In the genomic region with DNA sequence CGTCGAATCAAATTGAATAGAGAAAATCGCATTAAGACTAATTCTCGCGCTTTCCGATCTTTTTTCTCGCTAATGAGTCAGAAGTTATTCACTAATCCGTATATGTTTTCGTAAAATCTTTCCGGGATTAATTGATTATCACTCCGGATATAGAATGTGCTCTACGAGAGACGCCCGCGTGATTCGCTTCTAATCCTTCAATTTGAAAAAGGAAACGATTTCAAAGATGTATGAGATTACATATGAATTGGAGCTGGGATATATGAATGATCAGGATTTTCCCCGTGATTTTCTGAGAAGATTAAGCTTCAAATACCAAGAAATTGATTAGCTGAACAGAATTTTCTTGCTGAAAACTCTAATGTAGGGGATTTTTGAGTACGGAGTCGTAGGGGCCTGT, we compare ENCODE assay signal across 6 worm cellular contexts.
TF ChIP-seq lines count a peak whose summit lies in the region.

No protein-coding gene starts in this region.

TF ChIP-seq in whole organism, L1 larva, 84 proteins besides CTCF, POLR2A, EP300 and RAD21 (continues in another document):
- TF ChIP-seq lsy-2 (tag; optimal IDR thresholded peaks at IDR 0.05; lab: Kevin White, UChicago) (peak in 1 of 2 experiments; percentile 39), hlh-4 (tag; optimal IDR thresholded peaks at IDR 0.05; lab: Kevin White, UChicago) (no peak), blmp-1 (tag; optimal IDR thresholded peaks at IDR 0.05; lab: Kevin White, UChicago) (peak; percentile 11), unc-30 (tag; optimal IDR thresholded peaks at IDR 0.05; lab: Kevin White, UChicago) (no peak), fkh-8 (tag; optimal IDR thresholded peaks at IDR 0.05; lab: Kevin White, UChicago) (peak; percentile 88), C04F5.9 (tag; optimal IDR thresholded peaks at IDR 0.05; lab: Kevin White, UChicago) (no peak), nhr-71 (tag; optimal IDR thresholded peaks at IDR 0.05; lab: Kevin White, UChicago) (peak; percentile 73), egl-13 (tag; optimal IDR thresholded peaks at IDR 0.05; lab: Kevin White, UChicago) (peak; percentile 84), sox-4 (tag; optimal IDR thresholded peaks at IDR 0.05; lab: Kevin White, UChicago) (peak; percentile 87), sup-37 (GFP tag; optimal IDR thresholded peaks at IDR 0.05; lab: Kevin White, UChicago) (no peak), fos-1 (tag; optimal IDR thresholded peaks at IDR 0.05; lab: Kevin White, UChicago) (peak; percentile 60), lin-14 (GFP tag; optimal IDR thresholded peaks at IDR 0.05; lab: Kevin White, UChicago) (peak; percentile 36), nhr-20 (tag; optimal IDR thresholded peaks at IDR 0.05; lab: Kevin White, UChicago) (peak; percentile 26), vab-15 (tag; optimal IDR thresholded peaks at IDR 0.05; lab: Kevin White, UChicago) (no peak), elt-2 (tag; optimal IDR thresholded peaks at IDR 0.05; lab: Kevin White, UChicago) (no peak)

TF ChIP-seq in whole organism, L2 larva, 48 proteins besides CTCF, POLR2A, EP300 and RAD21 (continues in another document):
- TF ChIP-seq crh-2 (tag; optimal IDR thresholded peaks at IDR 0.05; lab: Kevin White, UChicago) (no peak), mbf-1 (tag; optimal IDR thresholded peaks at IDR 0.05; lab: Kevin White, UChicago) (no peak), nhr-237 (tag; optimal IDR thresholded peaks at IDR 0.05; lab: Kevin White, UChicago) (no peak), sem-4 (tag; optimal IDR thresholded peaks at IDR 0.05; lab: Kevin White, UChicago) (no peak), lin-11 (tag; optimal IDR thresholded peaks at IDR 0.05; lab: Kevin White, UChicago) (no peak), ztf-1 (GFP tag; conservative IDR thresholded peaks at IDR 0.05; lab: Robert Waterston, UW) (no peak), sma-9 (GFP tag; optimal IDR thresholded peaks at IDR 0.05; lab: Kevin White, UChicago) (peak; percentile 88), sma-9 (tag; optimal IDR thresholded peaks at IDR 0.05; lab: Kevin White, UChicago) (no peak), ZK546.5 (tag; optimal IDR thresholded peaks at IDR 0.05; lab: Kevin White, UChicago) (no peak), ceh-82 (tag; optimal IDR thresholded peaks at IDR 0.05; lab: Kevin White, UChicago) (no peak), lsy-2 (tag; optimal IDR thresholded peaks at IDR 0.05; lab: Kevin White, UChicago) (peak in 1 of 2 experiments; percentile 30), nhr-10 (tag; optimal IDR thresholded peaks at IDR 0.05; lab: Kevin White, UChicago) (no peak), unc-62 (GFP tag; optimal IDR thresholded peaks at IDR 0.05; lab: Kevin White, UChicago) (no peak), sma-3 (GFP tag; optimal IDR thresholded peaks at IDR 0.05; lab: Kevin White, UChicago) (no peak), nhr-21 (tag; optimal IDR thresholded peaks at IDR 0.05; lab: Kevin White, UChicago) (peak; percentile 11)

TF ChIP-seq in whole organism, L4 larva, 104 proteins besides CTCF, POLR2A, EP300 and RAD21:
- TF ChIP-seq nhr-11 (tag; optimal IDR thresholded peaks at IDR 0.05; lab: Kevin White, UChicago): peak; percentile 1
- TF ChIP-seq lsy-2 (tag; optimal IDR thresholded peaks at IDR 0.05; lab: Kevin White, UChicago): no peak

TF ChIP-seq in whole organism, early embryonic, 17 proteins besides CTCF, POLR2A, EP300 and RAD21:
- no peak for TF ChIP-seq pes-1 (GFP tag; IDR thresholded peaks at IDR 0.05; lab: Robert Waterston, UW)
- no peak for TF ChIP-seq tra-4 (tag; optimal IDR thresholded peaks at IDR 0.05; lab: Kevin White, UChicago)
- TF ChIP-seq sea-1 (GFP tag; conservative IDR thresholded peaks at IDR 0.05; lab: Robert Waterston, UW): no peak
- TF ChIP-seq hmg-4 (GFP tag; optimal IDR thresholded peaks at IDR 0.05; lab: Kevin White, UChicago): no peak
- TF ChIP-seq ceh-36 (tag; optimal IDR thresholded peaks at IDR 0.05; lab: Kevin White, UChicago): peak; percentile 53

TF ChIP-seq in whole organism, late embryonic, 69 proteins besides CTCF, POLR2A, EP300 and RAD21:
- TF ChIP-seq ttx-3 (tag; optimal IDR thresholded peaks at IDR 0.05; lab: Kevin White, UChicago) (no peak), nfya-1 (tag; optimal IDR thresholded peaks at IDR 0.05; lab: Kevin White, UChicago) (no peak), sdc-2 (tag; optimal IDR thresholded peaks at IDR 0.05; lab: Kevin White, UChicago) (no peak), madf-2 (tag; optimal IDR thresholded peaks at IDR 0.05; lab: Kevin White, UChicago) (no peak), dve-1 (tag; optimal IDR thresholded peaks at IDR 0.05; lab: Kevin White, UChicago) (peak; percentile 1), ztf-16 (tag; optimal IDR thresholded peaks at IDR 0.05; lab: Kevin White, UChicago) (no peak), elt-4 (tag; optimal IDR thresholded peaks at IDR 0.05; lab: Kevin White, UChicago) (no peak), pha-4 (tag; optimal IDR thresholded peaks at IDR 0.05; lab: Kevin White, UChicago) (no peak), F13H6.1 (tag; optimal IDR thresholded peaks at IDR 0.05; lab: Kevin White, UChicago) (no peak), ceh-2 (tag; optimal IDR thresholded peaks at IDR 0.05; lab: Kevin White, UChicago) (no peak), zip-5 (tag; optimal IDR thresholded peaks at IDR 0.05; lab: Kevin White, UChicago) (no peak), unc-42 (tag; optimal IDR thresholded peaks at IDR 0.05; lab: Kevin White, UChicago) (peak; percentile 40), ceh-34 (tag; optimal IDR thresholded peaks at IDR 0.05; lab: Kevin White, UChicago) (no peak), lim-6 (tag; optimal IDR thresholded peaks at IDR 0.05; lab: Kevin White, UChicago) (no peak), pax-1 (tag; optimal IDR thresholded peaks at IDR 0.05; lab: Kevin White, UChicago) (no peak), hlh-8 (tag; optimal IDR thresholded peaks at IDR 0.05; lab: Kevin White, UChicago) (no peak), sox-4 (tag; optimal IDR thresholded peaks at IDR 0.05; lab: Kevin White, UChicago) (no peak)

TF ChIP-seq in whole organism, mixed stage, embryonic, 35 proteins besides CTCF, POLR2A, EP300 and RAD21:
- no peak for TF ChIP-seq unc-62 (GFP tag; optimal IDR thresholded peaks at IDR 0.05; lab: Kevin White, UChicago)
- peak; percentile 86 for TF ChIP-seq ces-1 (GFP tag; optimal IDR thresholded peaks at IDR 0.05; lab: Kevin White, UChicago)

Comparison
In these comparisons a context has a peak if more than half of its experiments do, and no peak if none do; other contexts are left out.
1. Of the 29 proteins assayed by ChIP-seq in both whole organism, L4 larva and whole organism, L1 larva: peak only in whole organism, L4 larva: none; only in whole organism, L1 larva: fos-1; in both: nhr-11; in neither: 26; mixed calls (peak in some experiments, not most) for 1.